Fruit fly (Drosophila melanogaster): Measurements from ENCODE around the gene CG18749.

The CG18749 gene

DNA sequence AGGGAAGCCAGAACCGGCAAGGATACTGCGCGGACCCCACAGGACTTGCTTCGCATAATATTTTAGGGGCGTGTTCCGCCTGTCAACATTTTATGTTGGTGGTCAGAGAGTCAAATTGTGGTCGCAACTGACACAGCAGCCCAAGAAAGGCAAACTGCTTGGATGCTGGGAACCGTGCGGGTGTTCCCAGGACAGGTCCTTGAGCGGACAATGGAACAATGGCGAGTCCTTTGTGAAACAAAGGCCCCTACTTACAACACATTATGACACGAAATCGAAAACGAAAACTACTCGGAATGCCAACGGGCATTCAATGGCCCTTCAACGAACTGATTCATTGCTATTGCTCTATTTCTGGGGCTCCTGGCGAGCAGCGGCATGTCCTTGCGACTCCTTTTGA lies 40.4 kb downstream of the CG18749 start:
- TF ChIP-seq tj (GFP tag; optimal IDR thresholded peaks at IDR 0.05), result no peak

DNA sequence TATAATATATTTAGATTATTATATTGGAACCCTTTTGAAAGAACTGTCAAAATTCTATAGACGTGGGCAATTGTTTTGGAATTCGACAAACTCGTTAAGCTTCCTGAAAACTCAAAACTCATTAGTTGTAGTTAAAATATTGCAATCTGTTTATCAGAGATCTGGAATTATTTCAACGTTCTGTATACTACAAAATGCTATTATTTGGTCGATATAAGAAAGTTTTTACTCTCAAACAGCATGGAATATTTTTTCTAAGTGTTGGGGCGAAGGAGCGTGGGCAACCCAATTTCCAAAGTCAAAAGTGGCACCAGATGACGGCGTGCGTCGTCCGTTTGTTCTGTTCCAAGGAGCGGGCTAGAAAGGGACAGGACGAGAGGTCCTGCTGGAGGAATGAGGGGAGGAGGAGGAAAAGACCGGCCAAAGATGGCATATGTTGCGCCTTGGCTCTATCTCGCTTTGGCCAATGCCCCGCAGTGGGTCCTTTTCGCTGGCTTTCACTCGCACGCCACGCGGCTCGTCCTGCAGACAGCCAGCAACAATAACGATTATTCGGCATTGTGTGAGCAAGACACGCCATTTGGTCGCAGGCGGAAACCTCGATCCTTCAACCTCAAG lies 42.0 kb downstream of the CG18749 start:
- TF ChIP-seq CG11617 (GFP tag; optimal IDR thresholded peaks at IDR 0.05), result no peak
- no peak for TF ChIP-seq Clk (GFP tag; optimal IDR thresholded peaks at IDR 0.05)
- TF ChIP-seq pad (GFP tag; optimal IDR thresholded peaks at IDR 0.05), result no peak
- TF ChIP-seq toe (GFP tag; optimal IDR thresholded peaks at IDR 0.05), result no peak
- TF ChIP-seq CG12768 (GFP tag; optimal IDR thresholded peaks at IDR 0.05), result no peak

DNA sequence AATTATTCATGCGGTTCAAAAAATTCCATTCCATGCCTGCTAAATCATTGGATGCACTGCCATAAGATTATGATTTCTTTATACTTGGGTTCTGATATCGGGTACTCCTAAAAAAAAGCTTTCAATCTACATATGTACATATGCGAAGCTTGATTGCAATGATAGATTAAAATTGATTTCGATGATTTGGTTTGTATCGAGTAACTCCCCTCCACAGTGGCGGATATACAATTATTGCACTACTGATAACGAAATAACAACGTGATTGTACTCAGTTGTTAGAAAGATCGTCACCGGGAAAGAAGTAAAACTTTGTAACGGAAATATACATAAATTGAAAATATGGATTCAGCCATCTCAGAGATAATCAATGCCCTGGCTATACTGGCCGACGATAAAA lies 43.8 kb downstream of the CG18749 start, which contains the start of gene Nazo:
Gene Nazo (plus strand): TSS at position 180 of the 400 bp plus-strand sequence.
- TF ChIP-seq Mnt (GFP tag; optimal IDR thresholded peaks at IDR 0.05) (no peak), CG7101 (tag; optimal IDR thresholded peaks at IDR 0.05) (no peak), toe (GFP tag; optimal IDR thresholded peaks at IDR 0.05) (no peak), CG14711 (tag; optimal IDR thresholded peaks at IDR 0.05) (no peak), Hr96 (GFP tag; optimal IDR thresholded peaks at IDR 0.05) (no peak), CG5204 (GFP tag; optimal IDR thresholded peaks at IDR 0.05) (no peak), kay (GFP tag; ENCODE audit: borderline replicate concordance) (no peak), Crg-1 (GFP tag; optimal IDR thresholded peaks at IDR 0.05) (no peak), ovo (GFP tag; optimal IDR thresholded peaks at IDR 0.05) (no peak), cnc (optimal IDR thresholded peaks at IDR 0.05) (no peak), bab1 (GFP tag; optimal IDR thresholded peaks at IDR 0.05) (no peak)

- no peak for TF ChIP-seq cnc (optimal IDR thresholded peaks at IDR 0.05)
- TF ChIP-seq CG14711 (tag; optimal IDR thresholded peaks at IDR 0.05), result no peak
Observed at dm6 chr3R:8288790-8289189, 44.9 kb downstream of the CG18749 start.

DNA sequence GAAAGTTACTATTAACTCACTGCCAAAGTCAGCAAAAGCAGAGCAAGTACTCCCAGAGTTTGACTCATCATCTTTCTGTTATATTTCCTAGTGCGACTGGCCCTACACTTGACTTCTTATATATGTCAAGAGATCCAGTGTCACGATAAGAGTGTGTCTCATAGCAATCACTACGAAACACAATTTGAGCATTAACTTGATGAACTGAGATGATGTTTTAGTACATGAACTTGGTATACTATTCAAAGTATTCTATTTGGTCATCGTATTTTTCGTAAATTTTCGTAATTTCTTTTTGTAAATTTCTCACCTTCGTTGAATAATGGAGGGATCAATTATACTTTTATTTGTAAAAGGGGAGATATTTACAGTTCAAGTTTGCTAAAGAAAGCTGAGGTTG lies 46.6 kb downstream of the CG18749 start, which contains the start of gene CG11672:
Gene CG11672 (minus strand): TSS at position 101 of the 400 bp plus-strand sequence.
- TF ChIP-seq CG11617 (GFP tag; optimal IDR thresholded peaks at IDR 0.05), result no peak
- no peak for TF ChIP-seq cnc (optimal IDR thresholded peaks at IDR 0.05)
- TF ChIP-seq toe (GFP tag; optimal IDR thresholded peaks at IDR 0.05), result no peak
- TF ChIP-seq Mnt (GFP tag; optimal IDR thresholded peaks at IDR 0.05), result no peak
- no peak for TF ChIP-seq kay (GFP tag; ENCODE audit: borderline replicate concordance)

DNA sequence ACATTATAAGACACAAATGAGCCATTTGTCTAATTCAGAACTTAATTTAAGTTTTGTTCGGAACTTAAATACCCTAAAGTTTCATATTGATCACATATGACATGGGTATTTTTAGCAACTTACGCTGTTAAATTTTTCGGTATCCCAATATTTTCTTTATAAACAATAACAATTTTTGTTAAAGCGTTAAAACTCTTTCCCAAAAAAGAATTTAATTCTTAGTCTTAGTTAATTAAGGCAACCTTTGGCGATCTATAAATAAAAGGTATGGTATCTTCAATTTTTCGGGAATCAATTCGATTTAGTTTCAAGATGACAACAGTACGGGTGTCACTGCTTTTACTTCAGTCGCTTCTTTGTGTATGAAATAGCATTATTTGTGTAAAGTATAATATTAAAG lies 47.1 kb downstream of the CG18749 start, which contains the start of gene CG31464:
Gene CG31464 (plus strand): TSS at position 301 of the 400 bp plus-strand sequence.
- TF ChIP-seq kay (GFP tag; ENCODE audit: borderline replicate concordance) (no peak), CG33017 (tag; optimal IDR thresholded peaks at IDR 0.05) (no peak), toe (GFP tag; optimal IDR thresholded peaks at IDR 0.05) (no peak), tj (GFP tag; optimal IDR thresholded peaks at IDR 0.05) (no peak), cnc (optimal IDR thresholded peaks at IDR 0.05) (no peak), CG1620 (GFP tag; optimal IDR thresholded peaks at IDR 0.05) (no peak)

- TF ChIP-seq Hr96 (GFP tag; optimal IDR thresholded peaks at IDR 0.05) (no peak), Mnt (GFP tag; optimal IDR thresholded peaks at IDR 0.05) (no peak), cnc (optimal IDR thresholded peaks at IDR 0.05) (no peak), Crg-1 (GFP tag; optimal IDR thresholded peaks at IDR 0.05) (no peak), CG12768 (GFP tag; optimal IDR thresholded peaks at IDR 0.05) (no peak), bab1 (GFP tag; optimal IDR thresholded peaks at IDR 0.05) (no peak), toe (GFP tag; optimal IDR thresholded peaks at IDR 0.05) (no peak), CG11617 (GFP tag; optimal IDR thresholded peaks at IDR 0.05) (no peak), cic (GFP tag; optimal IDR thresholded peaks at IDR 0.05) (no peak), CG14711 (tag; optimal IDR thresholded peaks at IDR 0.05) (no peak), pad (GFP tag; optimal IDR thresholded peaks at IDR 0.05) (no peak), tj (GFP tag; optimal IDR thresholded peaks at IDR 0.05) (no peak), CG7045 (GFP tag; optimal IDR thresholded peaks at IDR 0.05) (no peak), CG33017 (tag; optimal IDR thresholded peaks at IDR 0.05) (no peak), Clk (GFP tag; optimal IDR thresholded peaks at IDR 0.05) (no peak), CG1620 (GFP tag; optimal IDR thresholded peaks at IDR 0.05) (no peak), CG5204 (GFP tag; optimal IDR thresholded peaks at IDR 0.05) (no peak), ovo (GFP tag; optimal IDR thresholded peaks at IDR 0.05) (no peak), kay (GFP tag; ENCODE audit: borderline replicate concordance) (no peak)
Observed at dm6 chr3R:8292034-8292433, 48.2 kb downstream of the CG18749 start, which contains the start of gene CG31463. TSS of gene CG31463 (plus strand) at chr3R:8292335.

Measured in whole organism, adult.